Worm (Caenorhabditis elegans) whole organism, late embryonic: ENCODE data around the gene snr-4.

ENCODE experiments used
- ama-1 ChIP-seq: fragments of 150-350 bp; optimal IDR thresholded peaks from 2 replicates; lab custom pipeline; 2014
- ceh-45 ChIP-seq: fragments of 200-800 bp; sonication (Bioruptor generic); IDR thresholded peaks from 2 replicates; pipeline ENCODE4 v1.3.6; 2022; ENCODE audit warnings: missing genetic modification reagents, missing genetic modification characterization, missing compliant biosample characterization
- dve-1 ChIP-seq: sonication (generic microtip); optimal IDR thresholded peaks from 2 replicates; lab custom pipeline; 2017; ENCODE audit warnings: antibody characterized with exemption, mild to moderate bottlenecking, missing genetic modification characterization, missing compliant biosample characterization
- nhr-11 ChIP-seq: fragments of 150-350 bp; optimal IDR thresholded peaks from 2 replicates; lab custom pipeline; 2014; ENCODE audit warnings: missing biosample characterization, missing genetic modification characterization
- pag-3 ChIP-seq: sonication (generic microtip); optimal IDR thresholded peaks from 2 replicates; lab custom pipeline; 2016; ENCODE audit warnings: missing compliant biosample characterization, missing genetic modification characterization, borderline replicate concordance
- pha-2 ChIP-seq: sonication (generic microtip); optimal IDR thresholded peaks from 2 replicates; lab custom pipeline; 2017; ENCODE audit warnings: mild to moderate bottlenecking, missing genetic modification characterization, missing compliant biosample characterization
- pha-4 ChIP-seq: fragments of 150-350 bp; optimal IDR thresholded peaks from 2 replicates; lab custom pipeline; 2018; ENCODE audit warnings: missing biosample characterization, missing genetic modification reagents, missing genetic modification characterization
- ref-2 ChIP-seq: sonication (generic microtip); optimal IDR thresholded peaks from 2 replicates; lab custom pipeline; 2016; ENCODE audit warnings: missing genetic modification characterization, missing compliant biosample characterization
- sox-4 ChIP-seq: sonication (generic microtip); optimal IDR thresholded peaks from 2 replicates; lab custom pipeline; 2017; ENCODE audit warnings: mild to moderate bottlenecking, missing genetic modification characterization, inconsistent platforms, missing compliant biosample characterization
- tbx-2 ChIP-seq: sonication (generic microtip); optimal IDR thresholded peaks from 2 replicates; lab custom pipeline; 2016; ENCODE audit warnings: missing genetic modification characterization, missing compliant biosample characterization

DNA sequence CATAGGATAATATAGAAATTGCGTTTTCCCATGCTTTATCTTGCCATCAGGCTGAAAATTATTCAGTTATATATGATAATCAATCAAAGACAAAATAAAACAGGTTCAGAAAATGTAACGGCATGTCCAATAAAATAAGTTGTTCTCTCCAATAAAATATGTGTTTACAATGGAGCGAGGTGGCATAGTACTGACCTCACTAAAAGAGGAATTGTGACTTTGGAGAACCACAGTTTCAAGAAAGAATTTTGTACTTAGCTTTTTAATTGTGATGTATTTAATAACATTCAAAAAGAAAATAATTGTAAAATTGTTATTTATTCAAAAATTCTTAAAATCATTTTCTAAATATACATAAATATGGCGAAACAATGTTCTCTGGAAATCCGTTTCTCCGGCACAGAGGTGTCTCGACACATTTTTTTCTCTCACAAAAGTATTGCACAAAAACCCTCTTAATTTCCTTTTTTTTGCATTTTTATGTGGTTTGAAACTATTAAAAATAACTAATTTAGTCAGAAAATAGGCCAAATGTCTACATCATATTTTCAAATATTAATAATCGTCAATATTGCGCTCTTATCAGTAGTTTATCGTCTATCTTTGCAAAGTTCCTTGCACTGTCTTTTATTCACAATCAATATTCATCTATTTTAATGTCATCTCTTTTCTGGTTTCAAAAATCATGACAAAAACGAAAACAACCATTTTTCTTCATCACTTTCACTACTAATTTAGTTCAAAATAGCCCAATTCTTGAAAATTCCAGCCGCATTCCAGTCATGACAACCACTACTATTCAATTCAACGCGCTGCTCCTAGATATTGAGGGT, 46.1 kb downstream of the snr-4 start, which contains the start of the genes aman-2 and F58H1.3:
- peak; percentile 89 for TF ChIP-seq tbx-2 (tag; lab: Kevin White, UChicago)
- no peak for TF ChIP-seq pha-4 (tag; lab: Kevin White, UChicago)
- TF ChIP-seq dve-1 (tag; lab: Kevin White, UChicago): no peak
- no peak for TF ChIP-seq ama-1 (lab: Kevin White, UChicago)
- no peak for TF ChIP-seq ceh-45
- no peak for TF ChIP-seq nhr-11 (tag; lab: Kevin White, UChicago)
- no peak for TF ChIP-seq pag-3 (tag; lab: Kevin White, UChicago)
- no peak for TF ChIP-seq sox-4
- no peak for TF ChIP-seq pha-2 (tag; lab: Kevin White, UChicago)
- peak; percentile 86 for TF ChIP-seq ref-2 (tag; lab: Kevin White, UChicago)
